Worm (Caenorhabditis elegans): Measurements from ENCODE around the gene frh-1.

Gene frh-1

DNA sequence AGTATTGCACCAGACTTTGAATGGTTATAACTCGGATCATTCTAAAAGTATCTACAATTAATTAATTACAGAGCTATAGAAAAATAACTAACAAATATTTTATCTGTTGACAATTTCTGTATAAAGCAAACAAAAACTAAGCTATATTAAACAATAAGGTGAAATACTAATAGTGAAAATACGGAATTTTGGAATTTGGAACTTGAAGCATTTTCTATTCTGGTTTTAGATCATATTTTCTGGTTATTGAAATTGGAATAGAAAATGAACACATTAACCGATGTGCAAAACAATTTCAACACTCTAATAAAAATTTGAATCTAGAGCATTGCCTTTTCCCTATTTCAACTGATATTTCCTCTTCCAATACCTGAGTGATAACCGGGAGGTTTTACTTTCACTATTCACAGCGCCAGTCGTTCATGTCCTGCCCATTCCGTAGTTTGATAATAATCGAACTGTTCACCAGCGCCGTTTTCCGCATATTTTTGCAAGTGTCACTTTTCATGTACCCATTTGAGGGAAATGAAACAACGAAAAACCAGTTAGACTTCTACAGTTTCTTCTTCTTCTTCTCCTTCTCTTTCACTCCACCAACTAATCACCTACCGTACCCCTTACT lies 17.2 kb upstream of the frh-1 start:
- TF ChIP-seq tbx-37 (GFP tag; conservative IDR thresholded peaks at IDR 0.05) (no peak), tbx-11 (GFP tag; IDR thresholded peaks at IDR 0.05) (no peak), B0310.2 (tag; optimal IDR thresholded peaks at IDR 0.05) (no peak), aly-1 (tag; optimal IDR thresholded peaks at IDR 0.05) (no peak), flt-1 (GFP tag; IDR thresholded peaks at IDR 0.05) (no peak), pes-1 (GFP tag; IDR thresholded peaks at IDR 0.05) (no peak), ceh-13 (GFP tag; optimal IDR thresholded peaks at IDR 0.05) (no peak), scrt-1 (GFP tag; IDR thresholded peaks at IDR 0.05) (no peak), ets-7 (tag; optimal IDR thresholded peaks at IDR 0.05) (no peak), hmbx-1 (tag; optimal IDR thresholded peaks at IDR 0.05) (no peak), ama-1 (optimal IDR thresholded peaks at IDR 0.05) (no peak), hnd-1 (tag; optimal IDR thresholded peaks at IDR 0.05) (no peak), ceh-36 (tag; optimal IDR thresholded peaks at IDR 0.05) (no peak), hmg-4 (GFP tag; optimal IDR thresholded peaks at IDR 0.05) (no peak)

DNA sequence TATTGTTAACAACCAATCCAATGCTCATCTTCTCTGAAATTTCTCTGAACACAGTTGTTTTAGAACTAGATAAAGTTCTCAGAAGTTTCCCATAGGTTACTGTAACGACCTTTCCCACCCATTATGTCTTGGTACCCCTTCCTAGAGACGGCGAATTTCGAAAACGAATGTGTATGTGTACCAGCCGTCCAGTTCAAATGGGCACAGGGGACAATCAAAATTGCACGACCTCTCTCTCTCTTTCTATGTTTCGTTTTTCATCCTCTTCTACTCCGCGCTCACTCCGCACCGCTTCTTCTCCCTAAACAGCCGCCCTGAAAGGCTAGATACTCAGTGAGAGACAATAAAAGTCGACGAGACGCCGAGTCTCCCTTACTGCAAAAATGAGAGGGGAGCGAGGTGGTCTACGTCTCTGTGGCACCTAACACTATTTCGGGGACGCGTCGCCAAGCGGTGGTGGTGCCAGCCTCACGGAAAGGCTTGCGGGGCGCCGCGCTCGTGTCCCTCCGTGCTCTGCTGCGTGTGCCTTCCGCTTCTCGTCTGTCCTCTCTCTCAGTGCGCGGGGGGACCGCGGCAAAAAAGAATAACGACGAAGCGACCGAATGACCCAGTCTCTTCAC lies 15.7 kb upstream of the frh-1 start:
- peak; percentile 34 for TF ChIP-seq aly-1 (tag; optimal IDR thresholded peaks at IDR 0.05)
- no peak for TF ChIP-seq flt-1 (GFP tag; IDR thresholded peaks at IDR 0.05)
- TF ChIP-seq ceh-36 (tag; optimal IDR thresholded peaks at IDR 0.05) = no peak
- TF ChIP-seq hnd-1 (tag; optimal IDR thresholded peaks at IDR 0.05) = no peak

ce11 chrII:5902139-5902538 lies 15.1 kb upstream of the frh-1 start:
- no peak for TF ChIP-seq hnd-1 (tag; optimal IDR thresholded peaks at IDR 0.05)

DNA sequence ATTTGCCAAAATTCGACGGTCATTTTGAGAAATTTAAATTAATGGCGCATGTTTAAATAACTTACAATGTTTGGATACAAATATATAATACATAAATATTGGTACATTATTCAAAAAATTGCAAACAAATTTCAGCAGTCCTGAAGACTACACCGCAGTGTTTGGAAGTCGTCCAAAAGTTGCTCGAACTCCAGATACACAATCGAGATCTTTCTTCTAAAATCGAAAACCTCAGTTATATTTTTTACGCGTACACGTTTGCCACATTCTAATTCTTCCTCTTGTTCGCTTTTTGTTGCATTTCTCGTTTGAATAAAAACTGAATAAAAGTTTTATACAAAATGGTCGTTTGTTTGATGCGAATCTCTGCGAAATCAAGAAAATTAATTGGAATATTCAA lies 13.0 kb upstream of the frh-1 start, which contains the start of gene tsp-18:
TSS of gene tsp-18 (plus strand) at position 301 of the 400 bp plus-strand sequence.
- TF ChIP-seq aly-1 (tag; optimal IDR thresholded peaks at IDR 0.05) (no peak), hmbx-1 (tag; optimal IDR thresholded peaks at IDR 0.05) (no peak), flt-1 (GFP tag; IDR thresholded peaks at IDR 0.05) (no peak), tbx-11 (GFP tag; IDR thresholded peaks at IDR 0.05) (no peak), ama-1 (optimal IDR thresholded peaks at IDR 0.05) (no peak), tra-4 (tag; optimal IDR thresholded peaks at IDR 0.05) (no peak), sea-1 (GFP tag; conservative IDR thresholded peaks at IDR 0.05) (no peak), F13C5.2 (tag; optimal IDR thresholded peaks at IDR 0.05) (no peak)

ce11 chrII:5906274-5906673 lies 10.9 kb upstream of the frh-1 start, which contains the start of gene F59G1.8:
Gene F59G1.8 (plus strand): TSS chrII:5906566.
- no peak for TF ChIP-seq ceh-36 (tag; optimal IDR thresholded peaks at IDR 0.05)
- no peak for TF ChIP-seq scrt-1 (GFP tag; IDR thresholded peaks at IDR 0.05)
- TF ChIP-seq flt-1 (GFP tag; IDR thresholded peaks at IDR 0.05) = no peak
- TF ChIP-seq tbx-37 (GFP tag; conservative IDR thresholded peaks at IDR 0.05) = no peak
- no peak for TF ChIP-seq B0310.2 (tag; optimal IDR thresholded peaks at IDR 0.05)
- TF ChIP-seq aly-1 (tag; optimal IDR thresholded peaks at IDR 0.05) = no peak
- no peak for TF ChIP-seq hnd-1 (tag; optimal IDR thresholded peaks at IDR 0.05)
- no peak for TF ChIP-seq tbx-11 (GFP tag; IDR thresholded peaks at IDR 0.05)
- TF ChIP-seq ama-1 (optimal IDR thresholded peaks at IDR 0.05) = no peak
- TF ChIP-seq sea-1 (GFP tag; conservative IDR thresholded peaks at IDR 0.05) = no peak
- no peak for TF ChIP-seq hmbx-1 (tag; optimal IDR thresholded peaks at IDR 0.05)
- no peak for TF ChIP-seq F13C5.2 (tag; optimal IDR thresholded peaks at IDR 0.05)

DNA sequence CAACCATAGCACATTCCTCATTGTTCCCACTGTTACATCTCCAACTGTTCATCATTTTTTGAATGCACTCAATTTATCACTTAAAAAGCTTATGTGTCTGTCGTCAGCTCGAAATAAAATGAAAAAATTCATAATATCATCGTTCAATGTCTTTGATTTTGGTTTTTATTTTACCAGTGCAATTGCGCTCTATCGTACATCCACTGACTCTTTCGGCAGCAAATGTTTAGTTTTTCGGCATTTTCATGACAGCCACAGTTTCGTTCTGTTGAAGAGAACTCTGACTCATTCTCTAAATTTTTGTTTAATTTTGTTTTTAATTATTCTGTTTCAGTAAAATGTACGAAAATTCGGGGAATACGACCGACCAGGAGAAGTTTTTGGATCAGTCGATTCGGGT lies 9.7 kb upstream of the frh-1 start, which contains the start of gene vps-35:
TSS of gene vps-35 (plus strand) at position 335 of the 400 bp plus-strand sequence.
- no peak for TF ChIP-seq tra-4 (tag; optimal IDR thresholded peaks at IDR 0.05)
- TF ChIP-seq pes-1 (GFP tag; IDR thresholded peaks at IDR 0.05) = no peak
- TF ChIP-seq hmbx-1 (tag; optimal IDR thresholded peaks at IDR 0.05) = no peak
- TF ChIP-seq hnd-1 (tag; optimal IDR thresholded peaks at IDR 0.05) = no peak
- no peak for TF ChIP-seq ets-7 (tag; optimal IDR thresholded peaks at IDR 0.05)
- TF ChIP-seq hmg-4 (GFP tag; optimal IDR thresholded peaks at IDR 0.05) = no peak
- no peak for TF ChIP-seq B0310.2 (tag; optimal IDR thresholded peaks at IDR 0.05)
- TF ChIP-seq tbx-11 (GFP tag; IDR thresholded peaks at IDR 0.05) = no peak
- no peak for TF ChIP-seq tbx-37 (GFP tag; conservative IDR thresholded peaks at IDR 0.05)
- TF ChIP-seq F13C5.2 (tag; optimal IDR thresholded peaks at IDR 0.05) = no peak
- TF ChIP-seq scrt-1 (GFP tag; IDR thresholded peaks at IDR 0.05) = no peak
- no peak for TF ChIP-seq ama-1 (optimal IDR thresholded peaks at IDR 0.05)
- no peak for TF ChIP-seq flt-1 (GFP tag; IDR thresholded peaks at IDR 0.05)
- TF ChIP-seq ceh-36 (tag; optimal IDR thresholded peaks at IDR 0.05) = no peak
- no peak for TF ChIP-seq aly-1 (tag; optimal IDR thresholded peaks at IDR 0.05)
- TF ChIP-seq sea-1 (GFP tag; conservative IDR thresholded peaks at IDR 0.05) = no peak
- no peak for TF ChIP-seq ceh-13 (GFP tag; optimal IDR thresholded peaks at IDR 0.05)

DNA sequence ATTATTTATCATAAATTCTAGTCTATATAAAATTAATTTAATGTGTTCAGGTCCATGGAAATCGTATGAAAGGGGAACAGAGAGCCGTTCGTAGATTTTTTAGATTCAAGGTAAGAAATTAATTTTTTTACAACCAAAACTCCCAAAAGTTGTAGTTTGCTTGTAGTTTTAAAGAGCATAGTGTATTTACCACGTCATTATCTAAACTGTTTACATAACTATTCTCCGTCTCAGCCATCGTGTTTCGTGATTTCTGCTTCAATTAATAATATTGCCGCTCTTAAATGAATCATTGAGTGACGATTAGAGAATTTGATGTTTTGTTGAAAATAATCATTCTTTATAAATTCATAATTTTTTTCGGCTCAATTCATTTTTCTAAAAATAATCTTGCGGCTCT lies 5.9 kb upstream of the frh-1 start, which contains the start of gene cgt-3:
TSS of gene cgt-3 (plus strand) at position 51 of the 400 bp plus-strand sequence.
- TF ChIP-seq tra-4 (tag; optimal IDR thresholded peaks at IDR 0.05) (no peak), tbx-37 (GFP tag; conservative IDR thresholded peaks at IDR 0.05) (no peak), ama-1 (optimal IDR thresholded peaks at IDR 0.05) (no peak), sea-1 (GFP tag; conservative IDR thresholded peaks at IDR 0.05) (no peak), B0310.2 (tag; optimal IDR thresholded peaks at IDR 0.05) (no peak), ets-7 (tag; optimal IDR thresholded peaks at IDR 0.05) (no peak), hnd-1 (tag; optimal IDR thresholded peaks at IDR 0.05) (no peak), hmbx-1 (tag; optimal IDR thresholded peaks at IDR 0.05) (no peak), aly-1 (tag; optimal IDR thresholded peaks at IDR 0.05) (no peak), ceh-36 (tag; optimal IDR thresholded peaks at IDR 0.05) (no peak), tbx-11 (GFP tag; IDR thresholded peaks at IDR 0.05) (no peak), pes-1 (GFP tag; IDR thresholded peaks at IDR 0.05) (no peak)
